Worm (Caenorhabditis elegans): ENCODE data around the gene T04C12.11.
A peak's percentile ranks its signal among the peaks of the same experiment; 100 is the strongest.

The T04C12.11 gene

ce11 chrV:11078104-11078724, 18.1 kb upstream of the T04C12.11 start, which contains the start of gene act-2 (continued):
- no peak for TF ChIP-seq snpc-1.2 (GFP tag; IDR thresholded peaks at IDR 0.05)
- peak; percentile 9 for TF ChIP-seq zfp-2 (tag; optimal IDR thresholded peaks at IDR 0.05)
- peak; percentile 97 for TF ChIP-seq aha-1 (tag)
- TF ChIP-seq dve-1 (tag; optimal IDR thresholded peaks at IDR 0.05; ENCODE audit: insufficient read depth), result peak; percentile 78
- peak; percentile 47 for TF ChIP-seq T20F7.1 (GFP tag; optimal IDR thresholded peaks at IDR 0.05)
- TF ChIP-seq egl-27 (tag; optimal IDR thresholded peaks at IDR 0.05), result no peak
- peak; percentile 10 for TF ChIP-seq duxl-1 (tag; optimal IDR thresholded peaks at IDR 0.05; ENCODE audit: poor library complexity)
- TF ChIP-seq unc-130 (GFP tag; optimal IDR thresholded peaks at IDR 0.05), result peak; percentile 21
- 0 out of 2 replicates have a peak, but pooled peaks have one; percentile 33 for TF ChIP-seq egl-43 (GFP tag; IDR thresholded peaks at IDR 0.05)
- peak in 1 of 2 experiments; percentile 44 for TF ChIP-seq hif-1 (tag; optimal IDR thresholded peaks at IDR 0.05)
- peak in 1 of 2 experiments; percentile 84 for TF ChIP-seq lsy-2 (tag; optimal IDR thresholded peaks at IDR 0.05)
- no peak for TF ChIP-seq zfp-3 (GFP tag; conservative IDR thresholded peaks at IDR 0.05)
- 0 out of 2 replicates have a peak, but pooled peaks have one; percentile 26 for TF ChIP-seq ctbp-1 (GFP tag; IDR thresholded peaks at IDR 0.05)
- peak; percentile 93 for TF ChIP-seq dpl-1 (GFP tag; optimal IDR thresholded peaks at IDR 0.05)
- TF ChIP-seq hlh-30 (tag; optimal IDR thresholded peaks at IDR 0.05; ENCODE audit: insufficient read depth), result peak; percentile 88
- TF ChIP-seq T26A8.4 (GFP tag; IDR thresholded peaks at IDR 0.05), result no peak
- peak; percentile 86 for TF ChIP-seq hlh-11 (tag; optimal IDR thresholded peaks at IDR 0.05)
- peak; percentile 94 for TF ChIP-seq lin-38 (GFP tag; IDR thresholded peaks at IDR 0.05)
- TF ChIP-seq Y48G9A.11 (GFP tag; IDR thresholded peaks at IDR 0.05), result 0 out of 2 replicates have a peak, but pooled peaks have one; percentile 42
- TF ChIP-seq nhr-11 (tag; optimal IDR thresholded peaks at IDR 0.05), result peak; percentile 45
- TF ChIP-seq Y105C5A.15 (GFP tag; IDR thresholded peaks at IDR 0.05), result no peak
- TF ChIP-seq nhr-25 (tag; optimal IDR thresholded peaks at IDR 0.05; ENCODE audit: borderline replicate concordance, insufficient read depth), result peak; percentile 89
- no peak for TF ChIP-seq zip-2 (tag; optimal IDR thresholded peaks at IDR 0.05)
- TF ChIP-seq pqm-1 (tag; optimal IDR thresholded peaks at IDR 0.05), result peak; percentile 71
- peak; percentile 57 for TF ChIP-seq dmd-6 (GFP tag; IDR thresholded peaks at IDR 0.05)
- TF ChIP-seq ceh-20 (GFP tag; IDR thresholded peaks at IDR 0.05), result no peak
- no peak for TF ChIP-seq dmd-9 (GFP tag; IDR thresholded peaks at IDR 0.05)

- TF ChIP-seq mdt-29 (GFP tag; IDR thresholded peaks at IDR 0.05), result peak; percentile 74
- TF ChIP-seq jun-1 (tag; optimal IDR thresholded peaks at IDR 0.05), result no peak
- 0 out of 2 replicates have a peak, but pooled peaks have one; percentile 26 for TF ChIP-seq hmg-1.1 (GFP tag; IDR thresholded peaks at IDR 0.05)
- peak in 1 of 2 experiments; percentile 83; a peak in 2 of 4 replicates for TF ChIP-seq madf-5 (GFP tag; IDR thresholded peaks at IDR 0.05)
- peak; percentile 77; the same call in 1 of the 2 replicates for TF ChIP-seq egl-43 (GFP tag; IDR thresholded peaks at IDR 0.05)
- TF ChIP-seq nhr-6 (tag; optimal IDR thresholded peaks at IDR 0.05), result peak; percentile 10
- no peak for TF ChIP-seq lin-15B (tag; optimal IDR thresholded peaks at IDR 0.05)
- peak; percentile 50 for TF ChIP-seq lin-13 (GFP tag; optimal IDR thresholded peaks at IDR 0.05)
- TF ChIP-seq ama-1 (optimal IDR thresholded peaks at IDR 0.05), result peak; percentile 77
- peak; percentile 67; the same call in 1 of the 2 replicates for TF ChIP-seq saeg-2 (GFP tag; IDR thresholded peaks at IDR 0.05)
- TF ChIP-seq dve-1 (tag; optimal IDR thresholded peaks at IDR 0.05; ENCODE audit: insufficient read depth), result peak; percentile 1
- peak; percentile 12 for TF ChIP-seq nhr-28 (tag; optimal IDR thresholded peaks at IDR 0.05)
- TF ChIP-seq ctbp-1 (GFP tag; IDR thresholded peaks at IDR 0.05), result peak; percentile 75
- TF ChIP-seq gei-8 (GFP tag; optimal IDR thresholded peaks at IDR 0.05), result no peak
- TF ChIP-seq F49E8.2 (tag; optimal IDR thresholded peaks at IDR 0.05; ENCODE audit: borderline replicate concordance), result peak; percentile 93
- TF ChIP-seq dmd-6 (GFP tag; IDR thresholded peaks at IDR 0.05), result peak; percentile 22; the same call in 1 of the 2 replicates
- TF ChIP-seq Y48G9A.11 (GFP tag; IDR thresholded peaks at IDR 0.05), result peak; percentile 80; the same call in 1 of the 2 replicates
- TF ChIP-seq tra-1 (GFP tag; IDR thresholded peaks at IDR 0.05), result peak; percentile 46; the same call in 1 of the 2 replicates
- TF ChIP-seq fos-1 (tag; optimal IDR thresholded peaks at IDR 0.05), result no peak
- peak; percentile 50; the same call in 1 of the 2 replicates for TF ChIP-seq mxl-2 (GFP tag; conservative IDR thresholded peaks at IDR 0.05)
- TF ChIP-seq hlh-30 (tag; optimal IDR thresholded peaks at IDR 0.05; ENCODE audit: insufficient read depth), result peak; percentile 22
- TF ChIP-seq set-16 (GFP tag; IDR thresholded peaks at IDR 0.05), result no peak
- TF ChIP-seq aha-1 (tag), result peak; percentile 55
- TF ChIP-seq ZK546.5 (tag; optimal IDR thresholded peaks at IDR 0.05), result no peak
- TF ChIP-seq ceh-62 (tag; optimal IDR thresholded peaks at IDR 0.05), result no peak
- 0 out of 2 replicates have a peak, but pooled peaks have one; percentile 9 for TF ChIP-seq lin-29 (GFP tag; IDR thresholded peaks at IDR 0.05)
- TF ChIP-seq arid-1 (GFP tag; conservative IDR thresholded peaks at IDR 0.05), result peak; percentile 78
Observed at ce11 chrV:11076403-11076802, 16.3 kb upstream of the T04C12.11 start.

Measured in whole organism, L4 larva.